Worm (Caenorhabditis elegans) whole organism, midembryonic: Measurements from ENCODE around the gene H12D21.6.

Experiments
- cog-1 ChIP-seq: sonication (generic microtip); optimal IDR thresholded peaks from 2 replicates; lab custom pipeline; 2016; ENCODE audit warnings: missing genetic modification characterization, missing compliant biosample characterization
- ztf-29 ChIP-seq: fragments of 200-800 bp; sonication (Bioruptor generic); IDR thresholded peaks from 2 replicates; pipeline ENCODE4 v1.3.6; 2022; ENCODE audit warnings: missing genetic modification reagents, missing genetic modification characterization, missing compliant biosample characterization

ce11 chrV:14945697-14946096 is 48.1 kb upstream of the H12D21.6 start, which contains the start of gene C30G7.3:
- TF ChIP-seq ztf-29 (GFP tag; lab: Robert Waterston, UW) (no peak), cog-1 (tag; lab: Kevin White, UChicago) (no peak)
